Fruit fly (Drosophila melanogaster) whole organism, pupa: ENCODE data around the gene CG10650.

ENCODE experiments used
- CG13204 ChIP-seq: fragments of 200-800 bp; sonication (Bioruptor generic); optimal IDR thresholded peaks from 2 replicates; lab custom pipeline; 2018; ENCODE audit warnings: missing biosample characterization, mild to moderate bottlenecking, missing genetic modification characterization, moderate library complexity
- CG14655 ChIP-seq: fragments of 200-800 bp; sonication (Bioruptor generic); optimal IDR thresholded peaks from 3 replicates; lab custom pipeline; 2017; ENCODE audit warnings: mild to moderate bottlenecking, missing biosample characterization, missing genetic modification reagents, missing genetic modification characterization
- CG17806 ChIP-seq: fragments of 200-800 bp; sonication (Bioruptor generic); optimal IDR thresholded peaks from 2 replicates; lab custom pipeline; 2018; ENCODE audit warnings: missing biosample characterization, mild to moderate bottlenecking, missing genetic modification characterization, moderate library complexity
- CG32121 ChIP-seq: fragments of 200-800 bp; sonication (Bioruptor generic); IDR thresholded peaks from 2 replicates; pipeline ENCODE4 v1.3.6; 2022; ENCODE audit warnings: missing biosample characterization, missing genetic modification characterization
- CG34367 ChIP-seq: fragments of 200-800 bp; sonication (Bioruptor generic); optimal IDR thresholded peaks from 2 replicates; lab custom pipeline; 2018; ENCODE audit warnings: missing biosample characterization, mild to moderate bottlenecking, missing genetic modification characterization
- CG4496 ChIP-seq: fragments of 200-800 bp; sonication (Bioruptor generic); IDR thresholded peaks from 3 replicates; pipeline ENCODE4 v1.3.6; 2022; ENCODE audit warnings: missing biosample characterization, missing genetic modification characterization
- CG8159 ChIP-seq: fragments of 200-800 bp; sonication (Bioruptor generic); optimal IDR thresholded peaks from 3 replicates; lab custom pipeline; 2018; ENCODE audit warnings: missing biosample characterization, mild to moderate bottlenecking, missing genetic modification characterization, moderate library complexity
- D1 ChIP-seq: fragments of 200-800 bp; sonication (Bioruptor generic); optimal IDR thresholded peaks from 2 replicates; lab custom pipeline; 2018; ENCODE audit warnings: missing biosample characterization, mild to moderate bottlenecking, missing genetic modification characterization, moderate library complexity
- EcR ChIP-seq: fragments of 200-800 bp; sonication (Bioruptor generic); optimal IDR thresholded peaks from 3 replicates; lab custom pipeline; 2019; ENCODE audit warnings: missing biosample characterization, missing genetic modification characterization, mild to moderate bottlenecking, moderate library complexity, missing genetic modification reagents
- Pif1A ChIP-seq: fragments of 200-800 bp; sonication (Bioruptor generic); optimal IDR thresholded peaks from 3 replicates; lab custom pipeline; 2016; ENCODE audit warnings: missing biosample characterization, missing genetic modification characterization
- Pif1B ChIP-seq: fragments of 200-800 bp; sonication (Bioruptor generic); optimal IDR thresholded peaks from 3 replicates; lab custom pipeline; 2016; ENCODE audit warnings: missing biosample characterization, missing genetic modification characterization
- Snoo ChIP-seq: fragments of 200-800 bp; sonication (Bioruptor generic); optimal IDR thresholded peaks from 3 replicates; lab custom pipeline; 2017; ENCODE audit warnings: missing biosample characterization, mild to moderate bottlenecking, missing genetic modification characterization, inconsistent platforms
- gl ChIP-seq: fragments of 200-800 bp; sonication (Bioruptor generic); optimal IDR thresholded peaks from 2 replicates; lab custom pipeline; 2018; ENCODE audit warnings: missing biosample characterization, mild to moderate bottlenecking, missing genetic modification characterization

DNA sequence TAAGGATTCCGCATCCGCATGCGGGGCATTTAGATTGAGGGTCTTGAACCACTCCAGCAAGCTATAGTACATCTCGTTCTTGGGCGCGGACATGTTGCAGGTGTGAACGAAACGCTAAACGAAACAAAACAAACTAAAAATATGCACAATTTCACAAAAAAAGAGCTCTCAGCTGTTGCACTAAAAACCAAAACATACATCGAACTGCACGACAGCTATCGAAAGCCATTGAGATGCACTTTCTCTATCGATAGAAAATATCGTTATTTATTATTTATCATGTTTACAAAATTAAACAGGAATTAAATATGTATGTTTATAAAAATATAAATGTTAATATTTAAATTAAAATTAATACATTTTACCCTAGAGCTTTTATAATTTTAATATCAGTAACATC is 37.6 kb upstream of the CG10650 start, which contains the start of gene hook:
- no peak for TF ChIP-seq Pif1B (GFP tag; lab: Kevin White, UChicago)
- no peak for TF ChIP-seq CG13204 (GFP tag; lab: Kevin White, UChicago)
- TF ChIP-seq Pif1A (GFP tag; lab: Kevin White, UChicago) = no peak
- TF ChIP-seq CG34367 (tag; lab: Kevin White, UChicago) = no peak
- no peak for TF ChIP-seq gl (tag; lab: Kevin White, UChicago)
- TF ChIP-seq EcR (GFP tag; lab: Kevin White, UChicago) = no peak
- TF ChIP-seq CG32121 = no peak
- no peak for TF ChIP-seq CG8159 (tag; lab: Kevin White, UChicago)
- no peak for TF ChIP-seq D1 (tag; lab: Kevin White, UChicago)
- no peak for TF ChIP-seq CG17806 (tag; lab: Kevin White, UChicago)
- TF ChIP-seq Snoo (tag; lab: Kevin White, UChicago) = no peak
- no peak for TF ChIP-seq CG14655 (GFP tag; lab: Kevin White, UChicago)
- TF ChIP-seq CG4496 (GFP tag; lab: Robert Waterston, UW) = no peak
